Worm (Caenorhabditis elegans) whole organism, L3 larva: ENCODE measurements around the gene cyp-33C8.

Experiments
- R02D3.7 ChIP-seq: fragments of 150-350 bp; optimal IDR thresholded peaks from 2 replicates; lab custom pipeline; 2014; ENCODE audit warnings: missing biosample characterization, missing genetic modification characterization
- ZK546.5 ChIP-seq: sonication (generic microtip); optimal IDR thresholded peaks from 2 replicates; lab custom pipeline; 2017; ENCODE audit warnings: missing biosample characterization, missing genetic modification characterization
- ama-1 ChIP-seq: fragments of 150-350 bp; optimal IDR thresholded peaks from 2 replicates; lab custom pipeline; 2018
- ceh-16 ChIP-seq: sonication (generic microtip); optimal IDR thresholded peaks from 2 replicates; lab custom pipeline; 2017; ENCODE audit warnings: missing biosample characterization, missing genetic modification characterization
- ceh-82 ChIP-seq: fragments of 150-350 bp; optimal IDR thresholded peaks from 2 replicates; lab custom pipeline; 2014; ENCODE audit warnings: missing biosample characterization, missing genetic modification characterization
- ceh-9 ChIP-seq: sonication (generic microtip); optimal IDR thresholded peaks from 2 replicates; lab custom pipeline; 2018; ENCODE audit warnings: missing biosample characterization, missing genetic modification characterization
- daf-12 ChIP-seq: fragments of 150-350 bp; optimal IDR thresholded peaks from 2 replicates; lab custom pipeline; 2014; ENCODE audit warnings: missing biosample characterization, missing genetic modification reagents, missing genetic modification characterization
- egl-5 ChIP-seq: fragments of 150-350 bp; optimal IDR thresholded peaks from 2 replicates; lab custom pipeline; 2017; ENCODE audit warnings: missing biosample characterization, missing genetic modification reagents, missing genetic modification characterization, inconsistent platforms
- elt-1 ChIP-seq: fragments of 150-350 bp; optimal IDR thresholded peaks from 2 replicates; lab custom pipeline; 2014; ENCODE audit warnings: missing biosample characterization, missing genetic modification characterization
- elt-2 ChIP-seq: sonication (generic microtip); optimal IDR thresholded peaks from 2 replicates; lab custom pipeline; 2016; ENCODE audit warnings: missing genetic modification reagents, mild to moderate bottlenecking, missing genetic modification characterization, missing compliant biosample characterization
- fkh-10 ChIP-seq: sonication (generic microtip); optimal IDR thresholded peaks from 2 replicates; lab custom pipeline; 2017; ENCODE audit warnings: missing biosample characterization, missing genetic modification reagents, missing genetic modification characterization
- hmg-11 ChIP-seq: sonication (generic microtip); optimal IDR thresholded peaks from 2 replicates; lab custom pipeline; 2016; ENCODE audit warnings: missing genetic modification characterization, missing compliant biosample characterization
- jun-1 ChIP-seq: fragments of 150-350 bp; optimal IDR thresholded peaks from 2 replicates; lab custom pipeline; 2014; ENCODE audit warnings: missing biosample characterization, missing genetic modification reagents, missing genetic modification characterization
- lin-15B ChIP-seq: fragments of 150-350 bp; optimal IDR thresholded peaks from 2 replicates; lab custom pipeline; 2014; ENCODE audit warnings: missing biosample characterization, missing genetic modification characterization
- lin-39 ChIP-seq: fragments of 150-350 bp; optimal IDR thresholded peaks from 2 replicates; lab custom pipeline; 2018; ENCODE audit warnings: missing biosample characterization, missing genetic modification reagents, missing genetic modification characterization
- mml-1 ChIP-seq: fragments of 150-350 bp; sonication (generic microtip); optimal IDR thresholded peaks from 3 replicates; lab custom pipeline; 2014; ENCODE audit warnings: missing biosample characterization, missing genetic modification characterization
- nfya-1 ChIP-seq: sonication (generic microtip); optimal IDR thresholded peaks from 2 replicates; lab custom pipeline; 2017; ENCODE audit warnings: missing genetic modification characterization, mild to moderate bottlenecking, missing compliant biosample characterization, antibody characterized with exemption, moderate library complexity; ENCODE audit not compliant: insufficient read depth
- nhr-11 ChIP-seq: fragments of 150-350 bp; optimal IDR thresholded peaks from 2 replicates; lab custom pipeline; 2014; ENCODE audit warnings: missing biosample characterization, missing genetic modification characterization
- nhr-12 ChIP-seq: fragments of 150-350 bp; optimal IDR thresholded peaks from 2 replicates; lab custom pipeline; 2014; ENCODE audit warnings: missing biosample characterization, missing genetic modification characterization
- nhr-237 ChIP-seq: fragments of 150-350 bp; optimal IDR thresholded peaks from 2 replicates; lab custom pipeline; 2014; ENCODE audit warnings: missing biosample characterization, missing genetic modification characterization
- nhr-43 ChIP-seq: sonication (generic microtip); optimal IDR thresholded peaks from 2 replicates; lab custom pipeline; 2016; ENCODE audit warnings: mild to moderate bottlenecking, missing genetic modification characterization, missing compliant biosample characterization; ENCODE audit not compliant: poor library complexity, severe bottlenecking
- nhr-76 ChIP-seq: fragments of 150-350 bp; sonication (generic microtip); optimal IDR thresholded peaks from 5 replicates; lab custom pipeline; 2014; ENCODE audit warnings: missing biosample characterization, missing genetic modification characterization
- nhr-77 ChIP-seq: fragments of 150-350 bp; optimal IDR thresholded peaks from 2 replicates; lab custom pipeline; 2014; ENCODE audit warnings: missing biosample characterization, missing genetic modification characterization
- pha-4 ChIP-seq: fragments of 150-350 bp; optimal IDR thresholded peaks from 2 replicates; lab custom pipeline; 2014; ENCODE audit warnings: missing biosample characterization, missing genetic modification reagents, missing genetic modification characterization
- pqm-1 ChIP-seq: fragments of 150-350 bp; optimal IDR thresholded peaks from 2 replicates; lab custom pipeline; 2017; ENCODE audit warnings: missing biosample characterization, missing genetic modification characterization, inconsistent platforms
- skn-1 ChIP-seq: fragments of 150-350 bp; optimal IDR thresholded peaks from 2 replicates; lab custom pipeline; 2014; ENCODE audit warnings: missing biosample characterization, missing genetic modification characterization
- snpc-4 ChIP-seq: fragments of 150-350 bp; optimal IDR thresholded peaks from 2 replicates; lab custom pipeline; 2014; ENCODE audit warnings: missing biosample characterization, missing genetic modification characterization
- tbx-2 ChIP-seq: sonication (generic microtip); optimal IDR thresholded peaks from 2 replicates; lab custom pipeline; 2016; ENCODE audit warnings: mild to moderate bottlenecking, missing genetic modification characterization, missing compliant biosample characterization
- unc-39 ChIP-seq: sonication (generic microtip); optimal IDR thresholded peaks from 4 replicates; lab custom pipeline; 2017; ENCODE audit warnings: missing biosample characterization, missing genetic modification characterization
- unc-62 ChIP-seq: fragments of 150-350 bp; sonication (generic microtip); optimal IDR thresholded peaks from 4 replicates; lab custom pipeline; 2014; ENCODE audit warnings: missing biosample characterization, missing genetic modification reagents, missing genetic modification characterization
- ztf-11 ChIP-seq: fragments of 150-350 bp; optimal IDR thresholded peaks from 2 replicates; lab custom pipeline; 2014; ENCODE audit warnings: missing biosample characterization, missing genetic modification characterization

Gene cyp-33C8

ce11 chrV:3841462-3841861, 38.1 kb upstream of the cyp-33C8 start:
- no peak for TF ChIP-seq snpc-4 (tag; lab: Kevin White, UChicago)
- peak; percentile 20 for TF ChIP-seq pqm-1 (tag; lab: Kevin White, UChicago)
- TF ChIP-seq nhr-12 (tag; lab: Kevin White, UChicago), result no peak
- TF ChIP-seq lin-39 (tag; lab: Kevin White, UChicago), result no peak

- TF ChIP-seq nhr-77 (tag; lab: Kevin White, UChicago) (no peak), skn-1 (tag; lab: Kevin White, UChicago) (no peak), nfya-1 (tag; lab: Kevin White, UChicago) (peak; percentile 55)
These were observed 29.3 kb upstream of the cyp-33C8 start for ce11 chrV:3832661-3833060.

ce11 chrV:3832103-3832502, 28.8 kb upstream of the cyp-33C8 start:
- TF ChIP-seq ceh-82 (tag; lab: Kevin White, UChicago), result no peak

DNA sequence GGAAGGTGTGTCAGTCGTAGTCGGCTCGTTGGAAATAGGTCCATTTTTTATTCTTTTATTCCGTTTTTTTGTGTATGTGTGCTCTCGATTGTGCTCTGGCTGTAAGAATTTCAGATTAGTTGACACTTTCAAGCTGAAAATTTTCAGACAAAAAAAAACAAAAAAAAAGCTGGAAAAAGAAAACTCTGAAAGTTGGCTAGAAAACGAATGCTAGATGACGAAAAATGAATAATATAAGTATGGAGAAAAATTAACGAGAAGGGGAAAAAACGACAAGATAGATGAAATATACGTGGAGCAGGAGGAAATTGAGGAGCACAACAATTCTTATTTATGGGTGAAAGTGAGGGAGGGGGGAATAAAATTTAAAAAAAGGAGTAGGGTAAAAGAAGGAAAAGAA, 28.3 kb upstream of the cyp-33C8 start, which contains the start of gene H10D18.5:
H10D18.5 (minus strand) TSS at position 101 of the 400 bp plus-strand sequence.
- TF ChIP-seq egl-5 (tag; lab: Kevin White, UChicago) (no peak), elt-1 (no peak), unc-39 (tag; lab: Kevin White, UChicago) (no peak), jun-1 (tag; lab: Kevin White, UChicago) (no peak), daf-12 (tag; lab: Kevin White, UChicago) (no peak), skn-1 (tag; lab: Kevin White, UChicago) (no peak), ceh-9 (tag; lab: Kevin White, UChicago) (no peak), elt-2 (tag; lab: Kevin White, UChicago) (no peak), tbx-2 (tag; lab: Kevin White, UChicago) (no peak), nfya-1 (tag; lab: Kevin White, UChicago) (no peak), hmg-11 (no peak), ztf-11 (tag; lab: Kevin White, UChicago) (no peak), nhr-11 (tag; lab: Kevin White, UChicago) (no peak), nhr-43 (tag; lab: Kevin White, UChicago) (no peak), fkh-10 (GFP tag; lab: Kevin White, UChicago) (no peak), nhr-12 (tag; lab: Kevin White, UChicago) (no peak), nhr-76 (tag; lab: Kevin White, UChicago) (no peak)

DNA sequence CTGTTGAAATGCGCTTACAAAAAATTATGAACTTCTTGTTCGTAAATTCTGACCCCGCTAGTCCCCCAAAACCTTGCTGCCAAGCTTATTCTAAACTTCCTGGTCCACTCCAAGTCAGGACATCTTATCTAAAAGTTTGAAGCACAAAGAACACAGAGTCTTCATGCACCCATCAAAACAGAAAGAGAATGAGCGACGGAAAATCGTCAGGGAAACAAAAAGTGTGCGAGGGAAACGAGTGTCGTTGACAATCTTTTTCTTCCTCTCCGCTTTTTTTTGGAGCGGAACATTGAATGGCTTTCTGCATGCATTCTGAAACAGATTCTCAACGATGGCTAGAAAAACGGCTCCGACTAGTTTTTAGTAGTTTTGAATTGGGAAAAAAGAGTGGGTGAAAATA, 21.8 kb upstream of the cyp-33C8 start:
- TF ChIP-seq lin-39 (tag; lab: Kevin White, UChicago) (peak; percentile 17), R02D3.7 (tag; lab: Kevin White, UChicago) (no peak)

ce11 chrV:3820875-3821274, 17.5 kb upstream of the cyp-33C8 start:
- TF ChIP-seq nhr-76 (tag; lab: Kevin White, UChicago), result no peak
- TF ChIP-seq unc-62, result no peak
- no peak for TF ChIP-seq nhr-43 (tag; lab: Kevin White, UChicago)
- no peak for TF ChIP-seq nhr-12 (tag; lab: Kevin White, UChicago)
- TF ChIP-seq ceh-82 (tag; lab: Kevin White, UChicago), result no peak
- TF ChIP-seq nhr-237, result no peak
- no peak for TF ChIP-seq skn-1 (tag; lab: Kevin White, UChicago)
- no peak for TF ChIP-seq R02D3.7 (tag; lab: Kevin White, UChicago)
- no peak for TF ChIP-seq egl-5 (tag; lab: Kevin White, UChicago)
- TF ChIP-seq pha-4 (tag; lab: Kevin White, UChicago), result no peak
- TF ChIP-seq elt-1, result no peak
- no peak for TF ChIP-seq lin-15B (tag; lab: Kevin White, UChicago)
- TF ChIP-seq daf-12 (tag; lab: Kevin White, UChicago), result no peak
- no peak for TF ChIP-seq ama-1 (lab: Kevin White, UChicago)
- TF ChIP-seq ceh-9 (tag; lab: Kevin White, UChicago), result no peak
- TF ChIP-seq elt-2 (tag; lab: Kevin White, UChicago), result no peak
- TF ChIP-seq ZK546.5 (tag; lab: Kevin White, UChicago), result no peak
- no peak for TF ChIP-seq lin-39 (tag; lab: Kevin White, UChicago)
- TF ChIP-seq mml-1 (tag; lab: Kevin White, UChicago), result no peak
- TF ChIP-seq ceh-16 (tag; lab: Kevin White, UChicago), result no peak
